Fruit fly (Drosophila melanogaster) whole organism, embryonic: Measurements from ENCODE around the gene CG6356.

Source experiments
- Ada2b ChIP-seq: fragments of 200-800 bp; sonication (Bioruptor generic); IDR thresholded peaks from 2 replicates; pipeline ENCODE4 v1.3.6; 2022; ENCODE audit warnings: missing biosample characterization, missing genetic modification characterization
- Antp ChIP-seq: fragments of 200-800 bp; sonication (Bioruptor generic); optimal IDR thresholded peaks from 3 replicates; lab custom pipeline; 2016; ENCODE audit warnings: missing biosample characterization, missing genetic modification characterization
- Atf6 ChIP-seq: fragments of 200-800 bp; sonication (Bioruptor generic); IDR thresholded peaks from 2 replicates; pipeline ENCODE4 v1.3.6; 2022; ENCODE audit warnings: missing biosample characterization, missing genetic modification characterization
- CG1024 ChIP-seq: fragments of 200-800 bp; sonication (Bioruptor generic); IDR thresholded peaks from 2 replicates; pipeline ENCODE4 v1.3.6; 2022; ENCODE audit warnings: missing biosample characterization, missing genetic modification characterization
- CG10274 ChIP-seq: fragments of 200-800 bp; sonication (Bioruptor generic); optimal IDR thresholded peaks from 3 replicates; lab custom pipeline; 2017; ENCODE audit warnings: missing biosample characterization, mild to moderate bottlenecking, missing genetic modification characterization
- CG10366 ChIP-seq: fragments of 200-800 bp; sonication (Bioruptor generic); IDR thresholded peaks from 2 replicates; pipeline ENCODE4 v1.3.6; 2022; ENCODE audit warnings: missing biosample characterization, missing genetic modification characterization
- CG11696 ChIP-seq: fragments of 200-800 bp; sonication (Bioruptor generic); IDR thresholded peaks from 2 replicates; pipeline ENCODE4 v1.3.6; 2022; ENCODE audit warnings: missing biosample characterization, missing genetic modification characterization
- CG13894 ChIP-seq: fragments of 200-800 bp; sonication (Bioruptor generic); optimal IDR thresholded peaks from 3 replicates; lab custom pipeline; 2018; ENCODE audit warnings: missing biosample characterization, mild to moderate bottlenecking, missing genetic modification characterization, moderate library complexity
- CG14965 ChIP-seq: fragments of 200-800 bp; sonication (Bioruptor generic); optimal IDR thresholded peaks from 2 replicates; lab custom pipeline; 2016; ENCODE audit warnings: missing biosample characterization, missing genetic modification characterization, borderline replicate concordance
- CG16863 ChIP-seq: fragments of 200-800 bp; sonication (Bioruptor generic); optimal IDR thresholded peaks from 3 replicates; lab custom pipeline; 2016; ENCODE audit warnings: missing biosample characterization, missing genetic modification characterization
- CG30431 ChIP-seq: fragments of 200-800 bp; sonication (Bioruptor generic); optimal IDR thresholded peaks from 2 replicates; lab custom pipeline; 2017; ENCODE audit warnings: missing biosample characterization, missing genetic modification characterization
- CG33213 ChIP-seq: fragments of 200-800 bp; sonication (Bioruptor generic); optimal IDR thresholded peaks from 3 replicates; lab custom pipeline; 2016; ENCODE audit warnings: missing biosample characterization, missing genetic modification characterization
- CG8359 ChIP-seq: fragments of 200-800 bp; sonication (Bioruptor generic); optimal IDR thresholded peaks from 2 replicates; lab custom pipeline; 2017; ENCODE audit warnings: missing biosample characterization, mild to moderate bottlenecking, missing genetic modification characterization, borderline replicate concordance
- CG9797 ChIP-seq: fragments of 200-800 bp; sonication (Bioruptor generic); optimal IDR thresholded peaks from 3 replicates; lab custom pipeline; 2018; ENCODE audit warnings: missing biosample characterization, mild to moderate bottlenecking, missing genetic modification characterization
- CG9817 ChIP-seq: fragments of 200-800 bp; sonication (Bioruptor generic); optimal IDR thresholded peaks from 2 replicates; lab custom pipeline; 2018; ENCODE audit warnings: missing biosample characterization, mild to moderate bottlenecking, missing genetic modification characterization, moderate library complexity
- CTCF ChIP-seq: fragments of 200-800 bp; sonication (Bioruptor generic); optimal IDR thresholded peaks from 2 replicates; lab custom pipeline; 2017; ENCODE audit warnings: missing biosample characterization, mild to moderate bottlenecking, missing genetic modification characterization, moderate library complexity
- Chrac-16 ChIP-seq: fragments of 200-800 bp; sonication (Bioruptor generic); optimal IDR thresholded peaks from 3 replicates; lab custom pipeline; 2016; ENCODE audit warnings: missing biosample characterization, missing genetic modification characterization
- Dad ChIP-seq: fragments of 200-800 bp; sonication (Bioruptor generic); optimal IDR thresholded peaks from 3 replicates; lab custom pipeline; 2016; ENCODE audit warnings: missing biosample characterization, missing genetic modification characterization
- Dek ChIP-seq: fragments of 200-800 bp; sonication (Bioruptor generic); optimal IDR thresholded peaks from 3 replicates; lab custom pipeline; 2019; ENCODE audit warnings: missing biosample characterization, mild to moderate bottlenecking, missing genetic modification characterization, moderate library complexity
- Dfd ChIP-seq, 2 experiments: fragments of >200 bp; optimal IDR thresholded peaks; 2 replicates each; lab custom pipeline; 2017; ENCODE audit warnings: missing biosample characterization in 2 of 2, missing genetic modification characterization in 2 of 2
- H2.0 ChIP-seq: fragments of 200-800 bp; sonication (Bioruptor generic); IDR thresholded peaks from 2 replicates; pipeline ENCODE4 v1.3.6; 2022; ENCODE audit warnings: missing biosample characterization, missing genetic modification characterization
- HLH54F ChIP-seq: fragments of 200-800 bp; sonication (Bioruptor generic); optimal IDR thresholded peaks from 3 replicates; lab custom pipeline; 2016; ENCODE audit warnings: missing biosample characterization, missing genetic modification characterization
- HmgZ ChIP-seq: fragments of 200-800 bp; sonication (Bioruptor generic); optimal IDR thresholded peaks from 2 replicates; lab custom pipeline; 2018; ENCODE audit warnings: missing biosample characterization, mild to moderate bottlenecking, missing genetic modification characterization
- Hr51 ChIP-seq, 2 experiments: fragments of 200-800 bp; sonication (Bioruptor generic); optimal IDR thresholded peaks; 2 replicates in 1 of 2; 3 replicates in 1 of 2; lab custom pipeline; 2016 to 2018; ENCODE audit warnings: missing biosample characterization in 2 of 2, missing genetic modification characterization in 2 of 2, mild to moderate bottlenecking in 1 of 2, moderate library complexity in 1 of 2
- Myb ChIP-seq: fragments of 200-800 bp; sonication (Bioruptor generic); optimal IDR thresholded peaks from 2 replicates; lab custom pipeline; 2016; ENCODE audit warnings: missing biosample characterization, missing genetic modification characterization
- NC2β ChIP-seq: fragments of 200-800 bp; sonication (Bioruptor generic); optimal IDR thresholded peaks from 2 replicates; lab custom pipeline; 2016; ENCODE audit warnings: missing biosample characterization, missing genetic modification characterization
- Nf-YC ChIP-seq: fragments of 200-800 bp; optimal IDR thresholded peaks from 3 replicates; lab custom pipeline; 2019; ENCODE audit warnings: missing biosample characterization, mild to moderate bottlenecking, missing genetic modification characterization, moderate library complexity
- Oli ChIP-seq: fragments of 200-800 bp; sonication (Bioruptor generic); optimal IDR thresholded peaks from 2 replicates; lab custom pipeline; 2018; ENCODE audit warnings: missing biosample characterization, mild to moderate bottlenecking, missing genetic modification characterization, moderate library complexity
- Optix ChIP-seq: fragments of 200-800 bp; sonication (Bioruptor generic); IDR thresholded peaks from 3 replicates; pipeline ENCODE4 v1.3.6; 2022; ENCODE audit warnings: missing biosample characterization, missing genetic modification characterization
- YL-1 ChIP-seq: fragments of 200-800 bp; sonication (Bioruptor generic); optimal IDR thresholded peaks from 3 replicates; lab custom pipeline; 2017; ENCODE audit warnings: missing biosample characterization, mild to moderate bottlenecking, missing genetic modification characterization
- br ChIP-seq: fragments of >200 bp; optimal IDR thresholded peaks from 2 replicates; lab custom pipeline; 2017
- bsh ChIP-seq, 2 experiments: fragments of 200-800 bp; sonication (Bioruptor generic); optimal IDR thresholded peaks; 2 replicates each; lab custom pipeline; 2017 to 2018; ENCODE audit warnings: mild to moderate bottlenecking in 2 of 2, missing biosample characterization in 2 of 2, missing genetic modification characterization in 2 of 2, moderate library complexity in 1 of 2
- chinmo ChIP-seq: fragments of 200-800 bp; sonication (Bioruptor generic); IDR thresholded peaks from 4 replicates; pipeline ENCODE4 v1.3.6; 2022; ENCODE audit warnings: missing biosample characterization, missing genetic modification characterization; ENCODE audit not compliant: partially characterized antibody
- emc ChIP-seq: fragments of 200-800 bp; sonication (Bioruptor generic); optimal IDR thresholded peaks from 2 replicates; lab custom pipeline; 2016; ENCODE audit warnings: missing biosample characterization, missing genetic modification characterization
- esg ChIP-seq: fragments of 200-800 bp; sonication (Bioruptor generic); conservative IDR thresholded peaks from 2 replicates; pipeline ENCODE4 v1.3.6; 2022; ENCODE audit warnings: missing biosample characterization, missing genetic modification characterization
- eve ChIP-seq, 2 experiments: fragments of >200 bp; optimal IDR thresholded peaks; 2 replicates each; lab custom pipeline; 2017; ENCODE audit warnings: missing biosample characterization in 2 of 2, missing genetic modification characterization in 2 of 2
- eyg ChIP-seq: fragments of 200-800 bp; sonication (Bioruptor generic); optimal IDR thresholded peaks from 3 replicates; lab custom pipeline; 2016; ENCODE audit warnings: missing biosample characterization, missing genetic modification characterization
- grn ChIP-seq: fragments of 200-800 bp; sonication (Bioruptor generic); optimal IDR thresholded peaks from 3 replicates; lab custom pipeline; 2017; ENCODE audit warnings: missing biosample characterization, missing genetic modification characterization
- gsb-n ChIP-seq: fragments of 200-800 bp; sonication (Bioruptor generic); optimal IDR thresholded peaks from 3 replicates; lab custom pipeline; 2018; ENCODE audit warnings: missing biosample characterization, mild to moderate bottlenecking, missing genetic modification characterization
- hbn ChIP-seq: fragments of 200-800 bp; sonication (Bioruptor generic); IDR thresholded peaks from 2 replicates; pipeline ENCODE4 v1.3.6; 2022; ENCODE audit warnings: missing biosample characterization, missing genetic modification characterization; ENCODE audit not compliant: partially characterized antibody
- hkb ChIP-seq, 2 experiments: fragments of 200-800 bp in 1 of 2; fragments of >200 bp in 1 of 2; sonication (Bioruptor generic) in 1 of 2; IDR thresholded peaks in 1 of 2; optimal IDR thresholded peaks in 1 of 2; 2 replicates each; pipeline versions ENCODE4 v1.3.6 to Lab custom; 2017 to 2022; ENCODE audit warnings: missing biosample characterization in 1 of 2, missing genetic modification characterization in 1 of 2
- lmd ChIP-seq: fragments of 200-800 bp; sonication (Bioruptor generic); IDR thresholded peaks from 2 replicates; pipeline ENCODE4 v1.3.6; 2022; ENCODE audit warnings: missing biosample characterization, missing genetic modification characterization
- nom ChIP-seq: fragments of 200-800 bp; sonication (Bioruptor generic); optimal IDR thresholded peaks from 2 replicates; lab custom pipeline; 2017; ENCODE audit warnings: missing biosample characterization, missing genetic modification characterization, mild to moderate bottlenecking, moderate library complexity, missing genetic modification reagents
- pb ChIP-seq: fragments of 200-800 bp; sonication (Bioruptor generic); optimal IDR thresholded peaks from 3 replicates; lab custom pipeline; 2016; ENCODE audit warnings: missing biosample characterization, missing genetic modification characterization
- prd ChIP-seq, 3 experiments: fragments of >200 bp in 2 of 3; fragments of 200-800 bp in 1 of 3; sonication (Bioruptor generic) in 1 of 3; optimal IDR thresholded peaks in 2 of 3; IDR thresholded peaks in 1 of 3; 2 replicates in 2 of 3; 3 replicates in 1 of 3; pipeline versions ENCODE4 v1.3.6 to Lab custom; 2017 to 2022; ENCODE audit warnings: missing biosample characterization in 1 of 3, missing genetic modification characterization in 1 of 3
- ro ChIP-seq: fragments of 200-800 bp; sonication (Bioruptor generic); IDR thresholded peaks from 2 replicates; pipeline ENCODE4 v1.3.6; 2022; ENCODE audit warnings: missing biosample characterization, missing genetic modification characterization
- run ChIP-seq: fragments of 200-800 bp; sonication (Bioruptor generic); optimal IDR thresholded peaks from 3 replicates; lab custom pipeline; 2018; ENCODE audit warnings: missing biosample characterization, mild to moderate bottlenecking, missing genetic modification characterization
- schlank ChIP-seq: fragments of 200-800 bp; sonication (Bioruptor generic); optimal IDR thresholded peaks from 2 replicates; lab custom pipeline; 2018; ENCODE audit warnings: missing biosample characterization, mild to moderate bottlenecking, missing genetic modification characterization
- sd ChIP-seq: fragments of 200-800 bp; sonication (Bioruptor generic); optimal IDR thresholded peaks from 3 replicates; lab custom pipeline; 2018; ENCODE audit warnings: missing biosample characterization, mild to moderate bottlenecking, missing genetic modification characterization, moderate library complexity
- slp2 ChIP-seq: fragments of 200-800 bp; sonication (Bioruptor generic); optimal IDR thresholded peaks from 2 replicates; lab custom pipeline; 2016; ENCODE audit warnings: missing biosample characterization, missing genetic modification characterization
- zen2 ChIP-seq: fragments of 200-800 bp; sonication (Bioruptor generic); IDR thresholded peaks from 3 replicates; pipeline ENCODE4 v1.3.6; 2022; ENCODE audit warnings: missing biosample characterization, missing genetic modification characterization; ENCODE audit not compliant: partially characterized antibody

CG6356 gene

dm6 chr3R:24303060-24303459, 19.3 kb downstream of the CG6356 start (continued):
- TF ChIP-seq hkb (optimal IDR thresholded peaks at IDR 0.05; lab: Kevin White, UChicago), result no peak
- peak; percentile 52; the same call in 1 of the 2 replicates for TF ChIP-seq hkb (GFP tag; IDR thresholded peaks at IDR 0.05; lab: Robert Waterston, UW)
- TF ChIP-seq esg (GFP tag; lab: Robert Waterston, UW), result no peak
- TF ChIP-seq CG14965, result no peak
- no peak for TF ChIP-seq gsb-n (tag; lab: Kevin White, UChicago)
- TF ChIP-seq CG8359 (GFP tag; lab: Kevin White, UChicago), result no peak
- TF ChIP-seq slp2 (GFP tag; lab: Kevin White, UChicago), result no peak
- TF ChIP-seq YL-1 (GFP tag; lab: Kevin White, UChicago), result no peak
- no peak for TF ChIP-seq CG1024
- no peak for TF ChIP-seq Chrac-16
- no peak for TF ChIP-seq chinmo (GFP tag; lab: Robert Waterston, UW)
- TF ChIP-seq CTCF (GFP tag; lab: Kevin White, UChicago), result no peak
- no peak for TF ChIP-seq lmd
- TF ChIP-seq Ada2b (GFP tag; lab: Robert Waterston, UW), result peak; percentile 45
- no peak for TF ChIP-seq Myb (GFP tag; lab: Kevin White, UChicago)
- TF ChIP-seq HLH54F (GFP tag; lab: Kevin White, UChicago), result no peak
- no peak for TF ChIP-seq CG33213 (GFP tag; lab: Kevin White, UChicago)
- TF ChIP-seq eyg (GFP tag; lab: Kevin White, UChicago), result no peak
- TF ChIP-seq ro (GFP tag; lab: Robert Waterston, UW), result no peak
- no peak for TF ChIP-seq Antp (GFP tag; lab: Kevin White, UChicago)
- no peak for TF ChIP-seq Optix (GFP tag; lab: Robert Waterston, UW)
- no peak for TF ChIP-seq br (lab: Kevin White, UChicago)
- no peak for TF ChIP-seq CG16863 (GFP tag; lab: Kevin White, UChicago)
- no peak for TF ChIP-seq hbn (GFP tag; lab: Robert Waterston, UW)
- TF ChIP-seq emc (GFP tag; lab: Kevin White, UChicago), result no peak
- TF ChIP-seq CG11696 (GFP tag; lab: Robert Waterston, UW), result no peak
- no peak for TF ChIP-seq H2.0 (GFP tag; lab: Robert Waterston, UW)
- TF ChIP-seq CG10274 (GFP tag; lab: Kevin White, UChicago), result no peak
- no peak for TF ChIP-seq Nf-YC (tag; lab: Kevin White, UChicago)
- no peak for TF ChIP-seq CG10366 (GFP tag; lab: Robert Waterston, UW)
- TF ChIP-seq prd (optimal IDR thresholded peaks at IDR 0.05; lab: Kevin White, UChicago), result no peak
- peak; percentile 30; the same call in 1 of the 3 replicates for TF ChIP-seq prd (GFP tag; IDR thresholded peaks at IDR 0.05; lab: Robert Waterston, UW)
- TF ChIP-seq Dfd (GFP tag; optimal IDR thresholded peaks at IDR 0.05; lab: Kevin White, UChicago), result no peak
- 0 out of 2 replicates have a peak, but pooled peaks have one; percentile 11 for TF ChIP-seq Atf6 (GFP tag; lab: Robert Waterston, UW)
- TF ChIP-seq Dad (GFP tag; lab: Kevin White, UChicago), result no peak
- TF ChIP-seq schlank (tag; lab: Kevin White, UChicago), result no peak
- TF ChIP-seq Oli, result peak; percentile 6
- no peak for TF ChIP-seq pb (GFP tag; lab: Kevin White, UChicago)
- TF ChIP-seq bsh (GFP tag; optimal IDR thresholded peaks at IDR 0.05; lab: Kevin White, UChicago), result no peak
- no peak for TF ChIP-seq nom
- no peak for TF ChIP-seq NC2β (GFP tag; lab: Kevin White, UChicago)
- no peak for TF ChIP-seq grn (GFP tag; lab: Kevin White, UChicago)
- no peak for TF ChIP-seq HmgZ (tag; lab: Kevin White, UChicago)
- no peak for TF ChIP-seq run (tag; lab: Kevin White, UChicago)
- no peak for TF ChIP-seq eve (GFP tag; optimal IDR thresholded peaks at IDR 0.05; lab: Kevin White, UChicago)
- TF ChIP-seq Hr51 (GFP tag; optimal IDR thresholded peaks at IDR 0.05; lab: Kevin White, UChicago), result no peak
- no peak for TF ChIP-seq CG13894
- no peak for TF ChIP-seq zen2 (GFP tag; lab: Robert Waterston, UW)
- TF ChIP-seq sd (tag; lab: Kevin White, UChicago), result no peak
- TF ChIP-seq CG9797 (GFP tag; lab: Kevin White, UChicago), result no peak
- no peak for TF ChIP-seq CG9817
- TF ChIP-seq CG30431 (GFP tag; lab: Kevin White, UChicago), result peak; percentile 0
- no peak for TF ChIP-seq Dek (tag; lab: Kevin White, UChicago)
